Fruit fly (Drosophila melanogaster): ENCODE data around the gene GluRS-m.
A peak's percentile ranks its signal among the peaks of the same experiment; 100 is the strongest.

DNA sequence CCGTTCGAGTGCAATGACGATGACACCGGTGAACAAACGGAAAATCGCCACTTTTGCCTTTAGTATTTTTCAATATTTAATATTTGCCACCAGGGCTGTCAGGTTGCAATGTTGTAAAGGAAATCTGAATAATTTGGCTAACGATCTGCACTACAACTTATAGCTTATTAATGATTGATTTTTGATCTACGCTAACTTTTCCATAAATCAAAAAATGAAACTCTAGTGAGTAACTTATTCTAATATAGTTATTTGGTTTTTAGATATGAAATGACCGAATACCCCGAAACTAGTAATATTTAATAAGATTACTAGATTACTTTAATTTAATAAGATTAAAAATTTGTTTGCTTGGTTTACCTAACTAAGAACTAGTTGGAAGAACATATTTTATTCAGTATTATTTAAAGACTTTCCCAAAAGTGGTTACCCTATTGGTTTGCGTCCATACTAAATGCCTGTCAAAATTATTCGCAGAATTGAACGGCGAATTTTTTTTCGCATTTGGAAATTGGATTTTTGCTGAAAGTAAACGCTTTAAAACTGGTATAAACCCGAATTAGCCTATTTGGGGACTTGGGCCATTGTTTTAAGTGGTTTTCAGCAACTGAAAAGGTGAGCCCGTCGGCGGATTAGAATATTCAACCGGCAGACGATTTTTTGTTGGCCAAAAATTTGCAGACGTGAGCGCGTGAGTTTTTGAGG lies 30.9 kb downstream of the GluRS-m start, which contains the start of the genes Agpat3 and RAF2:
- TF ChIP-seq eg (GFP tag; IDR thresholded peaks at IDR 0.05) (peak; percentile 59; the same call in 1 of the 3 replicates), lz (GFP tag; optimal IDR thresholded peaks at IDR 0.05) (peak; percentile 34), ss (GFP tag; optimal IDR thresholded peaks at IDR 0.05) (no peak), net (GFP tag; optimal IDR thresholded peaks at IDR 0.05) (no peak), Ets21C (GFP tag; optimal IDR thresholded peaks at IDR 0.05) (peak; percentile 23), topi (GFP tag; optimal IDR thresholded peaks at IDR 0.05) (no peak), CG9139 (GFP tag; optimal IDR thresholded peaks at IDR 0.05) (no peak), CG6792 (GFP tag; optimal IDR thresholded peaks at IDR 0.05) (peak; percentile 12), CG32006 (GFP tag; optimal IDR thresholded peaks at IDR 0.05) (peak; percentile 42), fkh (GFP tag; optimal IDR thresholded peaks at IDR 0.05) (no peak), Hr39 (GFP tag; optimal IDR thresholded peaks at IDR 0.05) (peak; percentile 42), vri (GFP tag; optimal IDR thresholded peaks at IDR 0.05) (no peak)
